Worm (Caenorhabditis elegans) whole organism, L4/young adult: ENCODE data around the gene glo-3.

Source experiments
- dao-5 ChIP-seq: sonication (generic microtip); optimal IDR thresholded peaks from 2 replicates; lab custom pipeline; 2016; ENCODE audit warnings: missing genotype, missing genetic modification characterization, moderate library complexity, missing compliant biosample characterization
- him-1 ChIP-seq: sonication (generic microtip); optimal IDR thresholded peaks from 2 replicates; lab custom pipeline; 2016; ENCODE audit warnings: missing genotype, missing genetic modification reagents, missing genetic modification characterization, missing compliant biosample characterization

DNA sequence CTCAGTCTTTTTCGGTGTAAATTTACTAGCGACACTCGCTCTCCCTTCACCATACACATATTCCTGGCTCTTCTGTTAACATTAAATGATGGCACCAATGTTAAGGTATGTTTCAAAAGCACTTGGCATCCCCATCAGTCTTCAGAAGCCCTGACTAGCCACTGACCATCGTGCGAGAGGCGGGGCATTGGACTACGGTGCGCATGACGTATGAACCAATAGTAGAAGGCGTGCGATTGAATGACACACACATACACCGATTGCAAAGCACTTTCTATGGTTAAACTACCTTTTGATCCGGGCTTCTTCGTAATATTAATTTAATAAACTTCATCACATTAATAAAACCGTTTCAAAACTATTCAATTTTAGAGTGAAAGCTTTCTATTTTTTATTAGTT, 28.3 kb upstream of the glo-3 start:
- TF ChIP-seq him-1, result no peak
- no peak for TF ChIP-seq dao-5
